Worm (Caenorhabditis elegans): ENCODE data around the gene C04B4.5.

DNA sequence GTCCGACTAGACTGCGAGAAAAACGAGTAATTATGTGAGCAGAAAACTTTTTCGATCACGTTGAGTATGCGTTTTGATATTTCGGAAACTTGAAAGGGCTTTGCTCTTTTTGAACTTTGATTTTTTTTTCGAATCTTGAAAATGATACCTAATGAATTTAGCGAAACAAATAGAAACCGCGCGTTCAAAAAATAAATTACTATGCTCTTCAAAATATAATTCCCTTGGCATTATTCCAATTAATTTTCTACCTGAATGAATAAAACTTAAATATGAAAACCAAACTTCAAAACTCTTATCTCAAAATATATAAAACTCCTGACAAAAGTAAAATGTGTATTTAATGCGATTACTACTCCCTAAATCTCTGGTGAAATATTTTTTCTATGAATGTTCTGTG is 27.1 kb upstream of the C04B4.5 start, which contains the start of gene xtr-2:
- TF ChIP-seq scrt-1 (GFP tag; IDR thresholded peaks at IDR 0.05) = no peak
- TF ChIP-seq ama-1 (optimal IDR thresholded peaks at IDR 0.05) = no peak
- TF ChIP-seq hmg-4 (GFP tag; optimal IDR thresholded peaks at IDR 0.05) = no peak
- no peak for TF ChIP-seq B0310.2 (tag; optimal IDR thresholded peaks at IDR 0.05)
- no peak for TF ChIP-seq ceh-13 (GFP tag; optimal IDR thresholded peaks at IDR 0.05)

Measured in whole organism, early embryonic.